Worm (Caenorhabditis elegans) whole organism, L4 larva: ENCODE data around the gene flor-1.

Source experiments
- ama-1 ChIP-seq: fragments of 150-350 bp; optimal IDR thresholded peaks from 2 replicates; lab custom pipeline; 2014; ENCODE audit warnings: inconsistent platforms, mixed read lengths
- arid-1 ChIP-seq: fragments of 200-800 bp; sonication (Bioruptor generic); conservative IDR thresholded peaks from 2 replicates; pipeline ENCODE4 v1.3.6; 2022; ENCODE audit warnings: missing genetic modification reagents, missing genetic modification characterization, missing compliant biosample characterization
- ceh-62 ChIP-seq: sonication (generic microtip); optimal IDR thresholded peaks from 2 replicates; lab custom pipeline; 2017; ENCODE audit warnings: missing biosample characterization, missing genetic modification characterization
- daf-19 ChIP-seq: fragments of 200-800 bp; sonication (Bioruptor generic); conservative IDR thresholded peaks from 2 replicates; pipeline ENCODE4 v1.3.6; 2022; ENCODE audit warnings: missing genetic modification characterization, missing compliant biosample characterization
- fkh-10 ChIP-seq: fragments of 150-350 bp; optimal IDR thresholded peaks from 2 replicates; lab custom pipeline; 2014; ENCODE audit warnings: missing biosample characterization, missing genetic modification reagents, missing genetic modification characterization
- gei-8 ChIP-seq: fragments of 200-800 bp; sonication (Bioruptor generic); optimal IDR thresholded peaks from 2 replicates; lab custom pipeline; 2018; ENCODE audit warnings: mild to moderate bottlenecking, missing genetic modification characterization, missing compliant biosample characterization
- lin-15B ChIP-seq: fragments of 150-350 bp; sonication (generic microtip); optimal IDR thresholded peaks from 3 replicates; lab custom pipeline; 2014; ENCODE audit warnings: missing biosample characterization, missing genetic modification characterization
- lin-38 ChIP-seq: fragments of 200-800 bp; sonication (Bioruptor generic); IDR thresholded peaks from 2 replicates; pipeline ENCODE4 v1.3.6; 2022; ENCODE audit warnings: missing genetic modification reagents, missing genetic modification characterization, missing compliant biosample characterization
- lsy-2 ChIP-seq, 2 experiments: fragments of 150-350 bp in 1 of 2; sonication (generic microtip) in 1 of 2; optimal IDR thresholded peaks; 2 replicates each; lab custom pipeline; 2014 to 2017; ENCODE audit warnings: missing biosample characterization in 2 of 2, missing genetic modification characterization in 2 of 2
- madf-9 ChIP-seq: fragments of 200-800 bp; sonication (Bioruptor generic); conservative IDR thresholded peaks from 2 replicates; pipeline ENCODE4 v1.3.6; 2022; ENCODE audit warnings: missing genetic modification reagents, missing genetic modification characterization, missing compliant biosample characterization
- mep-1 ChIP-seq: fragments of 150-350 bp; sonication (generic microtip); optimal IDR thresholded peaks from 3 replicates; lab custom pipeline; 2014; ENCODE audit warnings: missing biosample characterization, missing genetic modification characterization
- nhr-102 ChIP-seq: sonication (generic microtip); optimal IDR thresholded peaks from 2 replicates; lab custom pipeline; 2016; ENCODE audit warnings: mild to moderate bottlenecking, missing genetic modification characterization, moderate library complexity, missing compliant biosample characterization
- pqm-1 ChIP-seq: sonication (generic microtip); optimal IDR thresholded peaks from 2 replicates; lab custom pipeline; 2017; ENCODE audit warnings: missing biosample characterization, missing genetic modification characterization
- sdz-12 ChIP-seq: fragments of 200-800 bp; sonication (Bioruptor generic); optimal IDR thresholded peaks from 2 replicates; lab custom pipeline; 2018; ENCODE audit warnings: mild to moderate bottlenecking, missing genetic modification characterization, missing compliant biosample characterization
- set-16 ChIP-seq: fragments of 200-800 bp; sonication (Bioruptor generic); IDR thresholded peaks from 2 replicates; pipeline ENCODE4 v1.3.6; 2022; ENCODE audit warnings: missing genetic modification reagents, missing genetic modification characterization, missing compliant biosample characterization
- spr-1 ChIP-seq: sonication (generic microtip); optimal IDR thresholded peaks from 2 replicates; lab custom pipeline; 2016; ENCODE audit warnings: mild to moderate bottlenecking, missing genetic modification characterization, missing compliant biosample characterization
- tra-1 ChIP-seq: fragments of 200-800 bp; sonication (Bioruptor generic); IDR thresholded peaks from 2 replicates; pipeline ENCODE4 v1.3.6; 2022; ENCODE audit warnings: missing genetic modification reagents, missing genetic modification characterization, missing compliant biosample characterization
- zip-2 ChIP-seq: fragments of 150-350 bp; optimal IDR thresholded peaks from 2 replicates; lab custom pipeline; 2014; ENCODE audit warnings: missing biosample characterization, missing genetic modification characterization

Gene flor-1

ce11 chrV:15069435-15069985 lies 49.9 kb downstream of the flor-1 start:
- TF ChIP-seq fkh-10 (GFP tag; lab: Kevin White, UChicago) = peak; percentile 14
- no peak for TF ChIP-seq spr-1 (tag; lab: Kevin White, UChicago)
- TF ChIP-seq lsy-2 (tag; optimal IDR thresholded peaks at IDR 0.05; lab: Kevin White, UChicago) = peak in 1 of 2 experiments; percentile 61

DNA sequence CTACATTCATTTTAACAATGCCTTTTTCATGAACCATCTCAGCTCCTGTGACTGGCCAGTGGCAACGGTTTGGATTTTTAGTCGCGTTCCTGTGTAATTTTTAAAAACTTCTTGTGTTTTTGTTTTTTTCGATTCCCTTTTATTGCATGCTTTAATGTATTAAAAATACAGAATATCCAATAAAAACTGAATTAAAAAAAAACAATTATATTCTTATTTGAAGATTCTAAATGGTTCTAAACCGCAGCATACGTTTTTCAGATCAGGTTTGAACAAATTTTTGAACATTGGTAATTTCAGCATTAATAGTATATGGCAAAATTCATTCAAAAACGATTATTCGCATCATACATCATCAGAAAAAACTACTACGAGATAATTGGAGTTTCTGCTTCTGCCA lies 51.0 kb downstream of the flor-1 start, which contains the start of gene dnj-3:
dnj-3 (plus strand) TSS at position 301 of the 400 bp plus-strand sequence.
- TF ChIP-seq madf-9 (GFP tag; lab: Robert Waterston, UW) = no peak
- TF ChIP-seq ceh-62 (tag; lab: Kevin White, UChicago) = no peak
- no peak for TF ChIP-seq lin-38 (GFP tag; lab: Robert Waterston, UW)
- no peak for TF ChIP-seq ama-1 (lab: Kevin White, UChicago)
- no peak for TF ChIP-seq lin-15B
- no peak for TF ChIP-seq daf-19 (GFP tag; lab: Robert Waterston, UW)
- no peak for TF ChIP-seq nhr-102 (tag; lab: Kevin White, UChicago)
- no peak for TF ChIP-seq gei-8 (GFP tag; lab: Kevin White, UChicago)
- no peak for TF ChIP-seq arid-1 (GFP tag; lab: Robert Waterston, UW)
- TF ChIP-seq set-16 (GFP tag; lab: Robert Waterston, UW) = no peak
- TF ChIP-seq mep-1 (tag; lab: Kevin White, UChicago) = no peak
- TF ChIP-seq zip-2 = no peak
- no peak for TF ChIP-seq sdz-12 (GFP tag; lab: Kevin White, UChicago)
- no peak for TF ChIP-seq tra-1 (GFP tag; lab: Robert Waterston, UW)
- TF ChIP-seq pqm-1 (tag; lab: Kevin White, UChicago) = no peak

DNA sequence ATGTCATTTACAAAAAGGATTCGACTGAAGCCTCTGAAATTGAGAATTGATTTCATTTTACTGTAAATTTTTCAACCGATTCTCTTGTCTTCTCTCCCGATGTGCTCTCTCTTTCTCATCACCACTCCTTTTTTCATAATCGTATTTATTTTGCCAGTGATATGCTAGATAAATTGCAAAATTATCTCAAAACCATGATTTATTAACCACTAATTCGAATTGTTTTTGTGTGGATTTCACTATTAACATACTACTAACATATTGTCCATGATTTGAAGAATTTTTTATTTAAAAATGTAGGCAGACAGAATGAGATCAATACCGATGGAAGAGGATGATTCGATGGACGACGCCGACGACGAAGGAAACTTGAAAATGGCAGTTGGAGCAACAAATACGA lies 52.3 kb downstream of the flor-1 start, which contains the start of gene C25D7.10:
C25D7.10 (plus strand) TSS at position 301 of the 400 bp plus-strand sequence.
- TF ChIP-seq lin-38 (GFP tag; lab: Robert Waterston, UW) = peak; percentile 27; the same call in 1 of the 2 replicates
- TF ChIP-seq lsy-2 (tag; optimal IDR thresholded peaks at IDR 0.05; lab: Kevin White, UChicago) = no peak
